Worm (Caenorhabditis elegans) whole organism, L4 larva: ENCODE results near the gene miz-1.

ENCODE experiments used
- ZK337.2 ChIP-seq: fragments of 200-800 bp; sonication (Bioruptor generic); IDR thresholded peaks from 2 replicates; pipeline ENCODE4 v1.3.6; 2022; ENCODE audit warnings: missing genetic modification reagents, missing genetic modification characterization, missing compliant biosample characterization
- ctbp-1 ChIP-seq: fragments of 200-800 bp; sonication (Bioruptor generic); IDR thresholded peaks from 2 replicates; pipeline ENCODE4 v1.3.6; 2022; ENCODE audit warnings: missing genetic modification reagents, missing genetic modification characterization, missing compliant biosample characterization
- fos-1 ChIP-seq: fragments of 150-350 bp; optimal IDR thresholded peaks from 2 replicates; lab custom pipeline; 2014; ENCODE audit warnings: missing biosample characterization, missing genetic modification characterization
- jun-1 ChIP-seq: fragments of 150-350 bp; optimal IDR thresholded peaks from 2 replicates; lab custom pipeline; 2014; ENCODE audit warnings: missing biosample characterization, missing genetic modification reagents, missing genetic modification characterization
- madf-9 ChIP-seq: fragments of 200-800 bp; sonication (Bioruptor generic); conservative IDR thresholded peaks from 2 replicates; pipeline ENCODE4 v1.3.6; 2022; ENCODE audit warnings: missing genetic modification reagents, missing genetic modification characterization, missing compliant biosample characterization
- nhr-10 ChIP-seq: fragments of 150-350 bp; optimal IDR thresholded peaks from 2 replicates; lab custom pipeline; 2014; ENCODE audit warnings: missing biosample characterization, missing genetic modification characterization
- pha-4 ChIP-seq, 2 experiments: fragments of 150-350 bp in 1 of 2; fragments of 200-800 bp in 1 of 2; sonication (Bioruptor generic) in 1 of 2; IDR thresholded peaks in 1 of 2; optimal IDR thresholded peaks in 1 of 2; 2 replicates each; pipeline versions ENCODE4 v1.3.6 to Lab custom; 2014 to 2022; ENCODE audit warnings: missing genetic modification characterization in 2 of 2, missing genetic modification reagents in 2 of 2, missing biosample characterization in 1 of 2, missing compliant biosample characterization in 1 of 2
- skn-1 ChIP-seq: fragments of 150-350 bp; optimal IDR thresholded peaks from 2 replicates; lab custom pipeline; 2014; ENCODE audit warnings: missing biosample characterization, missing genetic modification characterization
- snpc-4 ChIP-seq: fragments of 150-350 bp; optimal IDR thresholded peaks from 2 replicates; lab custom pipeline; 2014; ENCODE audit warnings: missing biosample characterization, missing genetic modification characterization
- tag-97 ChIP-seq: fragments of 200-800 bp; sonication (Bioruptor generic); IDR thresholded peaks from 2 replicates; pipeline ENCODE4 v1.3.6; 2022; ENCODE audit warnings: missing genetic modification characterization, missing compliant biosample characterization
- zag-1 ChIP-seq: fragments of 150-350 bp; optimal IDR thresholded peaks from 2 replicates; lab custom pipeline; 2014; ENCODE audit warnings: missing biosample characterization, missing genetic modification characterization

ce11 chrIV:10867370-10868146 lies 55.4 kb downstream of the miz-1 start:
- TF ChIP-seq snpc-4 (tag; lab: Kevin White, UChicago) (no peak), ctbp-1 (GFP tag; lab: Robert Waterston, UW) (no peak), fos-1 (tag; lab: Kevin White, UChicago) (no peak), tag-97 (GFP tag; lab: Robert Waterston, UW) (no peak), skn-1 (tag; lab: Kevin White, UChicago) (no peak), jun-1 (tag; lab: Kevin White, UChicago) (no peak), ZK337.2 (GFP tag; lab: Robert Waterston, UW) (no peak), zag-1 (tag; lab: Kevin White, UChicago) (no peak), pha-4 (GFP tag; IDR thresholded peaks at IDR 0.05; lab: Robert Waterston, UW) (no peak), pha-4 (tag; optimal IDR thresholded peaks at IDR 0.05; lab: Kevin White, UChicago) (no peak), madf-9 (GFP tag; lab: Robert Waterston, UW) (no peak), nhr-10 (tag; lab: Kevin White, UChicago) (no peak)
